Worm (Caenorhabditis elegans) whole organism, L4 larva: Measurements from ENCODE around the gene srx-4.

Experiments
- R02D3.7 ChIP-seq: fragments of 150-350 bp; sonication (generic microtip); optimal IDR thresholded peaks from 3 replicates; lab custom pipeline; 2014; ENCODE audit warnings: missing biosample characterization, missing genetic modification characterization
- ceh-32 ChIP-seq: sonication (generic microtip); optimal IDR thresholded peaks from 2 replicates; lab custom pipeline; 2016; ENCODE audit warnings: mild to moderate bottlenecking, missing genetic modification characterization, missing compliant biosample characterization; ENCODE audit not compliant: poor library complexity
- dpl-1 ChIP-seq: fragments of 150-350 bp; optimal IDR thresholded peaks from 2 replicates; lab custom pipeline; 2014; ENCODE audit warnings: missing biosample characterization, missing genetic modification reagents, missing genetic modification characterization
- hlh-11 ChIP-seq: fragments of 200-800 bp; sonication (Bioruptor generic); optimal IDR thresholded peaks from 2 replicates; lab custom pipeline; 2018; ENCODE audit warnings: mild to moderate bottlenecking, missing genetic modification characterization, missing compliant biosample characterization
- jun-1 ChIP-seq: fragments of 150-350 bp; optimal IDR thresholded peaks from 2 replicates; lab custom pipeline; 2014; ENCODE audit warnings: missing biosample characterization, missing genetic modification reagents, missing genetic modification characterization
- lin-39 ChIP-seq: fragments of 150-350 bp; optimal IDR thresholded peaks from 2 replicates; lab custom pipeline; 2014; ENCODE audit warnings: missing biosample characterization, missing genetic modification reagents, missing genetic modification characterization
- lsy-2 ChIP-seq, 2 experiments: fragments of 150-350 bp in 1 of 2; sonication (generic microtip) in 1 of 2; optimal IDR thresholded peaks; 2 replicates each; lab custom pipeline; 2014 to 2017; ENCODE audit warnings: missing biosample characterization in 2 of 2, missing genetic modification characterization in 2 of 2
- nhr-77 ChIP-seq: fragments of 150-350 bp; optimal IDR thresholded peaks from 2 replicates; lab custom pipeline; 2014; ENCODE audit warnings: missing biosample characterization, missing genetic modification characterization
- pha-4 ChIP-seq, 2 experiments: fragments of 150-350 bp in 1 of 2; fragments of 200-800 bp in 1 of 2; sonication (Bioruptor generic) in 1 of 2; IDR thresholded peaks in 1 of 2; optimal IDR thresholded peaks in 1 of 2; 2 replicates each; pipeline versions ENCODE4 v1.3.6 to Lab custom; 2014 to 2022; ENCODE audit warnings: missing genetic modification characterization in 2 of 2, missing genetic modification reagents in 2 of 2, missing biosample characterization in 1 of 2, missing compliant biosample characterization in 1 of 2
- pqm-1 ChIP-seq: sonication (generic microtip); optimal IDR thresholded peaks from 2 replicates; lab custom pipeline; 2017; ENCODE audit warnings: missing biosample characterization, missing genetic modification characterization
- set-16 ChIP-seq: fragments of 200-800 bp; sonication (Bioruptor generic); IDR thresholded peaks from 2 replicates; pipeline ENCODE4 v1.3.6; 2022; ENCODE audit warnings: missing genetic modification reagents, missing genetic modification characterization, missing compliant biosample characterization
- snpc-4 ChIP-seq: fragments of 150-350 bp; optimal IDR thresholded peaks from 2 replicates; lab custom pipeline; 2014; ENCODE audit warnings: missing biosample characterization, missing genetic modification characterization
- ztf-11 ChIP-seq: fragments of 150-350 bp; optimal IDR thresholded peaks from 2 replicates; lab custom pipeline; 2014; ENCODE audit warnings: missing biosample characterization, missing genetic modification characterization

ce11 chrV:719731-720130 is 27.2 kb upstream of the srx-4 start, which contains the start of gene srbc-40:
- no peak for TF ChIP-seq lin-39 (tag; lab: Kevin White, UChicago)
- no peak for TF ChIP-seq ceh-32 (tag; lab: Kevin White, UChicago)
- no peak for TF ChIP-seq dpl-1
- no peak for TF ChIP-seq hlh-11
- TF ChIP-seq snpc-4 (tag; lab: Kevin White, UChicago) = no peak
- no peak for TF ChIP-seq pqm-1 (tag; lab: Kevin White, UChicago)
- no peak for TF ChIP-seq pha-4 (GFP tag; IDR thresholded peaks at IDR 0.05; lab: Robert Waterston, UW)
- no peak for TF ChIP-seq pha-4 (tag; optimal IDR thresholded peaks at IDR 0.05; lab: Kevin White, UChicago)
- no peak for TF ChIP-seq lsy-2 (tag; optimal IDR thresholded peaks at IDR 0.05; lab: Kevin White, UChicago)
- TF ChIP-seq set-16 (GFP tag; lab: Robert Waterston, UW) = no peak
- no peak for TF ChIP-seq R02D3.7 (tag; lab: Kevin White, UChicago)
- no peak for TF ChIP-seq nhr-77 (tag; lab: Kevin White, UChicago)
- no peak for TF ChIP-seq ztf-11 (tag; lab: Kevin White, UChicago)
- TF ChIP-seq jun-1 (tag; lab: Kevin White, UChicago) = no peak
